Fruit fly (Drosophila melanogaster): ENCODE data around the gene CG4360.

CG4360 gene

dm6 chr3R:20308972-20309660, 18.7 kb downstream of the CG4360 start, which contains the start of gene Orp8:
Gene Orp8 (plus strand): TSS chr3R:20309344.
- TF ChIP-seq CG17801 (GFP tag; optimal IDR thresholded peaks at IDR 0.05; ENCODE audit: partially characterized antibody) = peak; percentile 87

- TF ChIP-seq CG17801 (GFP tag; optimal IDR thresholded peaks at IDR 0.05; ENCODE audit: partially characterized antibody) = no peak
These were observed 20.3 kb downstream of the CG4360 start, which contains the start of gene CG4362 for dm6 chr3R:20307487-20307971. Gene CG4362 (minus strand): TSS chr3R:20307537.

- peak; percentile 49 for TF ChIP-seq CG17801 (GFP tag; optimal IDR thresholded peaks at IDR 0.05; ENCODE audit: partially characterized antibody)
These were observed 22.0 kb downstream of the CG4360 start for dm6 chr3R:20305852-20306251.

dm6 chr3R:20304877-20305276, 22.9 kb downstream of the CG4360 start, which contains the start of gene CG4367:
Gene CG4367 (minus strand): TSS chr3R:20304977.
- TF ChIP-seq CG17801 (GFP tag; optimal IDR thresholded peaks at IDR 0.05; ENCODE audit: partially characterized antibody) = no peak

dm6 chr3R:20293661-20294060, 34.1 kb downstream of the CG4360 start:
- TF ChIP-seq CG17801 (GFP tag; optimal IDR thresholded peaks at IDR 0.05; ENCODE audit: partially characterized antibody) = no peak

- TF ChIP-seq CG17801 (GFP tag; optimal IDR thresholded peaks at IDR 0.05; ENCODE audit: partially characterized antibody) = no peak
These were observed 34.8 kb downstream of the CG4360 start for dm6 chr3R:20292880-20293491.

dm6 chr3R:20292030-20292879, 35.5 kb downstream of the CG4360 start:
- peak; percentile 14 for TF ChIP-seq CG17801 (GFP tag; optimal IDR thresholded peaks at IDR 0.05; ENCODE audit: partially characterized antibody)

- TF ChIP-seq CG17801 (GFP tag; optimal IDR thresholded peaks at IDR 0.05; ENCODE audit: partially characterized antibody) = no peak
These were observed 36.2 kb downstream of the CG4360 start for dm6 chr3R:20291594-20291993.

- TF ChIP-seq CG17801 (GFP tag; optimal IDR thresholded peaks at IDR 0.05; ENCODE audit: partially characterized antibody) = no peak
These were observed 36.7 kb downstream of the CG4360 start for dm6 chr3R:20291106-20291505.

dm6 chr3R:20288564-20288963, 39.2 kb downstream of the CG4360 start:
- no peak for TF ChIP-seq CG17801 (GFP tag; optimal IDR thresholded peaks at IDR 0.05; ENCODE audit: partially characterized antibody)

- no peak for TF ChIP-seq CG17801 (GFP tag; optimal IDR thresholded peaks at IDR 0.05; ENCODE audit: partially characterized antibody)
These were observed 39.7 kb downstream of the CG4360 start for dm6 chr3R:20288069-20288468.

- no peak for TF ChIP-seq CG17801 (GFP tag; optimal IDR thresholded peaks at IDR 0.05; ENCODE audit: partially characterized antibody)
These were observed 41.0 kb downstream of the CG4360 start for dm6 chr3R:20286758-20287157.

- TF ChIP-seq CG17801 (GFP tag; optimal IDR thresholded peaks at IDR 0.05; ENCODE audit: partially characterized antibody) = no peak
These were observed 41.9 kb downstream of the CG4360 start for dm6 chr3R:20285678-20286449.

- peak; percentile 43 for TF ChIP-seq CG17801 (GFP tag; optimal IDR thresholded peaks at IDR 0.05; ENCODE audit: partially characterized antibody)
These were observed 43.5 kb downstream of the CG4360 start for dm6 chr3R:20284140-20284911.

Data from ovary, adult (tissue).